Fruit fly (Drosophila melanogaster) whole organism, wandering third instar larva: ENCODE data around the gene SdicB.

Experiments
- Abd-B ChIP-seq: fragments of >200 bp; optimal IDR thresholded peaks from 2 replicates; lab custom pipeline; 2017; ENCODE audit warnings: missing biosample characterization, missing genetic modification characterization
- CG9705 ChIP-seq: fragments of 200-800 bp; sonication (Bioruptor generic); optimal IDR thresholded peaks from 2 replicates; lab custom pipeline; 2018; ENCODE audit warnings: missing biosample characterization, mild to moderate bottlenecking, missing genetic modification characterization
- CrebA ChIP-seq: fragments of 200-800 bp; sonication (Bioruptor generic); optimal IDR thresholded peaks from 2 replicates; lab custom pipeline; 2016; ENCODE audit warnings: missing biosample characterization, mild to moderate bottlenecking, missing genetic modification characterization, borderline replicate concordance
- Dfd ChIP-seq: fragments of >200 bp; optimal IDR thresholded peaks from 2 replicates; lab custom pipeline; 2017; ENCODE audit warnings: missing biosample characterization, missing genetic modification characterization
- Dif ChIP-seq: fragments of 200-275, 200-300 bp; sonication (Bioruptor generic); optimal IDR thresholded peaks from 2 replicates; lab custom pipeline; 2018; ENCODE audit warnings: missing biosample characterization, missing genetic modification characterization; ENCODE audit not compliant: partially characterized antibody
- HLH106 ChIP-seq: fragments of 200-800 bp; optimal IDR thresholded peaks from 3 replicates; lab custom pipeline; 2019; ENCODE audit warnings: missing biosample characterization, mild to moderate bottlenecking, missing genetic modification characterization, moderate library complexity
- Hr78 ChIP-seq: fragments of >200 bp; optimal IDR thresholded peaks from 2 replicates; lab custom pipeline; 2017; ENCODE audit warnings: missing biosample characterization, missing genetic modification characterization
- Hr83 ChIP-seq: fragments of 200-300 bp; sonication (Bioruptor generic); optimal IDR thresholded peaks from 2 replicates; lab custom pipeline; 2016; ENCODE audit warnings: missing biosample characterization, mild to moderate bottlenecking, missing genetic modification characterization, moderate library complexity; ENCODE audit not compliant: poor library complexity, severe bottlenecking
- Jra ChIP-seq: sonication (Bioruptor generic); optimal IDR thresholded peaks from 2 replicates; lab custom pipeline; 2016; ENCODE audit warnings: missing biosample characterization, missing genetic modification characterization
- Mio ChIP-seq: sonication (Bioruptor generic); optimal IDR thresholded peaks from 2 replicates; lab custom pipeline; 2016; ENCODE audit warnings: missing biosample characterization, missing genetic modification characterization
- Myc ChIP-seq: fragments of >200 bp; optimal IDR thresholded peaks from 2 replicates; lab custom pipeline; 2017
- N ChIP-seq: fragments of >200 bp; optimal IDR thresholded peaks from 2 replicates; lab custom pipeline; 2018; ENCODE audit warnings: missing biosample characterization, missing external identifiers, missing genetic modification characterization
- OdsH ChIP-seq: fragments of 200-800 bp; sonication (Bioruptor generic); optimal IDR thresholded peaks from 2 replicates; lab custom pipeline; 2016; ENCODE audit warnings: missing biosample characterization, mild to moderate bottlenecking, missing genetic modification characterization
- Rel ChIP-seq, 2 experiments: fragments of 200-800 bp; sonication (Bioruptor generic) in 1 of 2; optimal IDR thresholded peaks; 2 replicates in 1 of 2; 3 replicates in 1 of 2; lab custom pipeline; 2016 to 2019; ENCODE audit warnings: mild to moderate bottlenecking in 2 of 2, missing biosample characterization in 2 of 2, missing genetic modification characterization in 2 of 2, moderate library complexity in 1 of 2
- Sp1 ChIP-seq: fragments of 200-800 bp; sonication (Bioruptor generic); optimal IDR thresholded peaks from 3 replicates; lab custom pipeline; 2019; ENCODE audit warnings: missing biosample characterization, mild to moderate bottlenecking, missing genetic modification characterization, moderate library complexity
- Vsx2 ChIP-seq: fragments of 200-300, 225-300 bp; sonication (Bioruptor generic); optimal IDR thresholded peaks from 2 replicates; lab custom pipeline; 2018; ENCODE audit warnings: missing biosample characterization, missing genetic modification characterization; ENCODE audit not compliant: partially characterized antibody
- brk ChIP-seq: fragments of 200-800 bp; sonication (Bioruptor generic); optimal IDR thresholded peaks from 2 replicates; lab custom pipeline; 2016; ENCODE audit warnings: missing biosample characterization, mild to moderate bottlenecking, missing genetic modification characterization
- dl ChIP-seq, 2 experiments: fragments of 175-275, 200-275 bp in 1 of 2; fragments of 200-275 bp in 1 of 2; sonication (Bioruptor generic); optimal IDR thresholded peaks; lab custom pipeline; 2018; ENCODE audit warnings: mild to moderate bottlenecking in 2 of 2, missing biosample characterization in 2 of 2, missing genetic modification characterization in 2 of 2, moderate library complexity in 2 of 2; ENCODE audit not compliant: partially characterized antibody in 2 of 2, insufficient read depth in 1 of 2
- dmrt93B ChIP-seq: fragments of 200-800 bp; sonication (Bioruptor generic); optimal IDR thresholded peaks from 2 replicates; lab custom pipeline; 2018; ENCODE audit warnings: missing biosample characterization, mild to moderate bottlenecking, missing genetic modification characterization
- ey ChIP-seq: fragments of 200-800 bp; sonication (Bioruptor generic); optimal IDR thresholded peaks from 2 replicates; lab custom pipeline; 2016; ENCODE audit warnings: missing biosample characterization, missing genetic modification characterization
- foxo ChIP-seq, 2 experiments: fragments of 200-800 bp; sonication (Bioruptor generic); optimal IDR thresholded peaks; 2 replicates in 1 of 2; 3 replicates in 1 of 2; lab custom pipeline; 2016 to 2017; ENCODE audit warnings: missing biosample characterization in 2 of 2, missing genetic modification characterization in 2 of 2
- fru ChIP-seq: fragments of 200-800 bp; sonication (Bioruptor generic); optimal IDR thresholded peaks from 3 replicates; lab custom pipeline; 2016; ENCODE audit warnings: missing biosample characterization, mild to moderate bottlenecking, missing genetic modification characterization
- h ChIP-seq: fragments of 200-800 bp; sonication (Bioruptor generic); optimal IDR thresholded peaks from 3 replicates; lab custom pipeline; 2016; ENCODE audit warnings: missing biosample characterization, mild to moderate bottlenecking, missing genetic modification characterization
- jim ChIP-seq: fragments of 175-275, 200-325 bp; sonication (Bioruptor generic); optimal IDR thresholded peaks from 2 replicates; lab custom pipeline; 2016; ENCODE audit warnings: missing biosample characterization, mild to moderate bottlenecking, missing genetic modification characterization
- pan ChIP-seq: fragments of >200 bp; optimal IDR thresholded peaks from 2 replicates; lab custom pipeline; 2017
- psq ChIP-seq: fragments of 200-800 bp; sonication (Bioruptor generic); optimal IDR thresholded peaks from 3 replicates; lab custom pipeline; 2017; ENCODE audit warnings: missing biosample characterization, mild to moderate bottlenecking, missing genetic modification characterization, moderate library complexity
- rgr ChIP-seq: fragments of 200-800 bp; sonication (Bioruptor generic); optimal IDR thresholded peaks from 3 replicates; lab custom pipeline; 2016; ENCODE audit warnings: missing biosample characterization, mild to moderate bottlenecking, missing genetic modification characterization
- sage ChIP-seq: fragments of 200-800 bp; sonication (Bioruptor generic); optimal IDR thresholded peaks from 2 replicates; lab custom pipeline; 2016; ENCODE audit warnings: missing biosample characterization, mild to moderate bottlenecking, missing genetic modification characterization
- sv ChIP-seq: fragments of 200-800 bp; sonication (Bioruptor generic); optimal IDR thresholded peaks from 3 replicates; lab custom pipeline; 2016; ENCODE audit warnings: missing biosample characterization, missing genetic modification characterization

SdicB gene

dm6 chrX:20251586-20252160 lies 42.3 kb upstream of the SdicB start:
- TF ChIP-seq N (peak; percentile 35), jim (no peak), Jra (peak; percentile 5)

- TF ChIP-seq dmrt93B (GFP tag; lab: Kevin White, UChicago): no peak
- no peak for TF ChIP-seq Rel (GFP tag; optimal IDR thresholded peaks at IDR 0.05; lab: Kevin White, UChicago)
- peak; percentile 14 for TF ChIP-seq Rel (tag; optimal IDR thresholded peaks at IDR 0.05; lab: Kevin White, UChicago)
- TF ChIP-seq h: peak; percentile 19
- TF ChIP-seq foxo (GFP tag; optimal IDR thresholded peaks at IDR 0.05; lab: Kevin White, UChicago): peak in 1 of 2 experiments; percentile 7
- TF ChIP-seq pan (lab: Kevin White, UChicago): no peak
- TF ChIP-seq rgr: no peak
- TF ChIP-seq Myc (lab: Kevin White, UChicago): peak; percentile 12
Measured at dm6 chrX:20251069-20251468, 41.7 kb upstream of the SdicB start, which contains the start of the genes CG17068 and Rab10. CG17068 (minus strand) TSS chrX:20251093. Rab10 (plus strand) TSS chrX:20251338.

dm6 chrX:20247710-20248109 lies 38.3 kb upstream of the SdicB start:
- TF ChIP-seq pan (lab: Kevin White, UChicago) (no peak), h (peak; percentile 20), OdsH (GFP tag; lab: Kevin White, UChicago) (peak; percentile 2), rgr (peak; percentile 10), HLH106 (tag; lab: Kevin White, UChicago) (peak; percentile 43), fru (GFP tag; lab: Kevin White, UChicago) (peak; percentile 18), CrebA (GFP tag; lab: Kevin White, UChicago) (no peak), foxo (GFP tag; optimal IDR thresholded peaks at IDR 0.05; lab: Kevin White, UChicago) (peak in 1 of 2 experiments; percentile 28), sv (no peak), ey (peak; percentile 16)

dm6 chrX:20245218-20245863 lies 35.9 kb upstream of the SdicB start:
- no peak for TF ChIP-seq pan (lab: Kevin White, UChicago)
- no peak for TF ChIP-seq Sp1 (GFP tag; lab: Kevin White, UChicago)
- TF ChIP-seq ey: no peak
- TF ChIP-seq CG9705 (GFP tag; lab: Kevin White, UChicago): no peak
- no peak for TF ChIP-seq N
- no peak for TF ChIP-seq Vsx2 (GFP tag; lab: Kevin White, UChicago)
- no peak for TF ChIP-seq CrebA (GFP tag; lab: Kevin White, UChicago)
- TF ChIP-seq rgr: no peak
- TF ChIP-seq Mio (GFP tag; lab: Kevin White, UChicago): no peak
- TF ChIP-seq Rel (GFP tag; optimal IDR thresholded peaks at IDR 0.05; lab: Kevin White, UChicago): no peak
- TF ChIP-seq Rel (tag; optimal IDR thresholded peaks at IDR 0.05; lab: Kevin White, UChicago): no peak
- TF ChIP-seq Abd-B (GFP tag; lab: Kevin White, UChicago): no peak
- no peak for TF ChIP-seq Hr83 (GFP tag; lab: Kevin White, UChicago)
- no peak for TF ChIP-seq Dif (GFP tag; lab: Kevin White, UChicago)
- no peak for TF ChIP-seq Dfd (GFP tag; lab: Kevin White, UChicago)

- TF ChIP-seq HLH106 (tag; lab: Kevin White, UChicago): no peak
- TF ChIP-seq OdsH (GFP tag; lab: Kevin White, UChicago): no peak
- TF ChIP-seq CG9705 (GFP tag; lab: Kevin White, UChicago): no peak
- no peak for TF ChIP-seq fru (GFP tag; lab: Kevin White, UChicago)
- no peak for TF ChIP-seq psq (GFP tag; lab: Kevin White, UChicago)
- TF ChIP-seq Abd-B (GFP tag; lab: Kevin White, UChicago): no peak
- no peak for TF ChIP-seq brk (GFP tag; lab: Kevin White, UChicago)
- peak; percentile 25 for TF ChIP-seq Sp1 (GFP tag; lab: Kevin White, UChicago)
- no peak for TF ChIP-seq Myc (lab: Kevin White, UChicago)
- peak; percentile 16 for TF ChIP-seq jim
- TF ChIP-seq Hr78 (GFP tag; lab: Kevin White, UChicago): no peak
- TF ChIP-seq Vsx2 (GFP tag; lab: Kevin White, UChicago): no peak
- TF ChIP-seq sv: no peak
- no peak for TF ChIP-seq sage (GFP tag; lab: Kevin White, UChicago)
- no peak for TF ChIP-seq dl (GFP tag; optimal IDR thresholded peaks at IDR 0.05; lab: Kevin White, UChicago; ENCODE audit: insufficient read depth in 1 of 2, partially characterized antibody in 2 of 2)
Measured at dm6 chrX:20244278-20244677, 34.9 kb upstream of the SdicB start, which contains the start of gene Peritrophin-A. Peritrophin-A (plus strand) TSS chrX:20244647.
